Worm (Caenorhabditis elegans): ENCODE results near the gene C16D9.8.

The C16D9.8 gene

ce11 chrV:8250208-8250607, 13.2 kb downstream of the C16D9.8 start, which contains the start of gene C16D9.6:
C16D9.6 (minus strand) TSS chrV:8250308.
- TF ChIP-seq unc-62 (GFP tag; optimal IDR thresholded peaks at IDR 0.05), result no peak

DNA sequence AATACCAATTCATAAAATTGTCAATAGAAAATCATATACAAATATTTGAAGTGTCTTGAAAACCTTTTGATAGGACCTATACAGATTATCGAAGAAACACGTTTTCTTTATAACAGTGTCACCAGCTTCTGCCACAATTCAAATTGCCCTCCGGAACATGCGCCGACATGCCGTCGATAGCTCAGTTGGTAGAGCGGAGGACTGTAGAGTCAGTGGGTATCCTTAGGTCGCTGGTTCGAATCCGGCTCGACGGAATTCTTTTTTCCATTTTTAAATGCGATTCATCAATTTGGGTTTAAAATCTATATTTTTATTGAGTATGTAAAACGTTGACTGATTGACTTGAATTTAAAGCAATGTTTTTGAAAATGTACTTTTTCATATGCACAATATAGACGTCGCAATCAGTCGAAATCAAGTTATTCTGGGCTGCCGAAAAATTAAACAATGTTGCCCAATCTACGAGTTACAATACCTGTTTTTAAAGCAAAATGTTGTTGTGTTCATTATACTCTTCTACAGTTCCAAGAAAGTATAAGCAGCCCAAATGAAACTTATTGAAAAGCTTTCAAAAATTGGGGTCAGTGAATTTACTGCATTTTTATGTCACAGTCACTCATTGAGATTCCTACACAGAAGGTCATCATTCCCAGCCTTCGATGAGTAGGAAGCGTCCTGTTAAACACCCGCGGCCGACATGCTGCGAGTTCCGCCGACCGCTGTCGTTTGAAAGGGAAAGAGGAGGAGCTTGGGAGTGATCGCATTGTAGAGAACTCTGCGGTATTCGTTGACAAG, 15.9 kb downstream of the C16D9.8 start:
- TF ChIP-seq unc-62 (GFP tag; optimal IDR thresholded peaks at IDR 0.05), result no peak

ce11 chrV:8245457-8245856, 17.9 kb downstream of the C16D9.8 start, which contains the start of gene C16D9.5:
C16D9.5 (minus strand) TSS chrV:8245557.
- no peak for TF ChIP-seq unc-62 (GFP tag; optimal IDR thresholded peaks at IDR 0.05)

ce11 chrV:8243201-8243600, 20.2 kb downstream of the C16D9.8 start:
- TF ChIP-seq unc-62 (GFP tag; optimal IDR thresholded peaks at IDR 0.05), result no peak

- TF ChIP-seq unc-62 (GFP tag; optimal IDR thresholded peaks at IDR 0.05), result no peak
Measured at ce11 chrV:8242798-8243197, 20.6 kb downstream of the C16D9.8 start, which contains the start of gene C16D9.4. C16D9.4 (minus strand) TSS chrV:8242898.

DNA sequence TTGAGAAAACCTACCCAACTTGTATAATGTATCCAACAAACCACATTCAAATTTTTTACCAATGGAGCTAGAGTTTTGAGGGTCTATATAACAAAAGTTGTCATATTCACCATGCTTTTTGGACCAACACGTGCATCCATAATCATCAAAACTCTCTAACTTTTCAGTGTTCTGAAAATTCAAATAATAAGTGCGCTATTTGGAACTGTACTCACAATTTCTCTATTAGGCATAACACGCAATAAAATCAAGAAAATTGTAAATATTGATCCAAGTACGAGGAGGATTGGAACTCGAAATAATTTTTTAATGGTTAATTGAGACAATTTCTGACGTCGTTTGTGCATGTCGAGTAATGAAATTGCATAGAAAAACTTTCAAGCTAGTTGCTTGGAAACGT, 23.4 kb downstream of the C16D9.8 start, which contains the start of gene C16D9.3:
Gene C16D9.3, minus strand, starts transcription at position 101 of the 400 bp plus-strand sequence.
- no peak for TF ChIP-seq unc-62 (GFP tag; optimal IDR thresholded peaks at IDR 0.05)

- TF ChIP-seq unc-62 (GFP tag; optimal IDR thresholded peaks at IDR 0.05), result no peak
Measured at ce11 chrV:8238290-8238689, 25.1 kb downstream of the C16D9.8 start, which contains the start of gene rol-3. rol-3 (minus strand) TSS chrV:8238409.

DNA sequence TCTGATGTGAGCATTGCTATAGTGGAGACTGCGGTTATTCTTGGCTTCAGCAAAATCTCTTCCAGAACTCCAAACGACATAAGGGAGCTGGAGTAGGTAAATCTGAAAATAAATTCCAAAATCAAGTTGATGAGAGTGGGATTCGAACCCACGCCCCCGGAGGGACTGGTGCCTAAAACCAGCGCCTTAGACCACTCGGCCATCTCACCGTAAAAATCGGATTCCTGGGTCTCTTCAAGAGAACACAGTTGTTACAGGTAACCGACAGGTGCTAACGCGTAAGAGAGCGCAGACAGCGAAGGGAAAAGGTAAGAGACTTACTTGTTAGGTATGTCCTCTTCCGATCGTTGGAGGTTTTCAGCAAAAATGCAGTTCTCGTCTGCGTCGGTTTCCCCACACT, 28.0 kb downstream of the C16D9.8 start:
- TF ChIP-seq unc-62 (GFP tag; optimal IDR thresholded peaks at IDR 0.05), result no peak

ce11 chrV:8230056-8230455, 33.3 kb downstream of the C16D9.8 start:
- TF ChIP-seq unc-62 (GFP tag; optimal IDR thresholded peaks at IDR 0.05), result no peak

ce11 chrV:8228712-8229119, 34.6 kb downstream of the C16D9.8 start:
- TF ChIP-seq unc-62 (GFP tag; optimal IDR thresholded peaks at IDR 0.05), result no peak

ce11 chrV:8226812-8227211, 36.6 kb downstream of the C16D9.8 start, which contains the start of gene K07C11.10:
K07C11.10 (minus strand) TSS chrV:8226912.
- TF ChIP-seq unc-62 (GFP tag; optimal IDR thresholded peaks at IDR 0.05), result no peak

DNA sequence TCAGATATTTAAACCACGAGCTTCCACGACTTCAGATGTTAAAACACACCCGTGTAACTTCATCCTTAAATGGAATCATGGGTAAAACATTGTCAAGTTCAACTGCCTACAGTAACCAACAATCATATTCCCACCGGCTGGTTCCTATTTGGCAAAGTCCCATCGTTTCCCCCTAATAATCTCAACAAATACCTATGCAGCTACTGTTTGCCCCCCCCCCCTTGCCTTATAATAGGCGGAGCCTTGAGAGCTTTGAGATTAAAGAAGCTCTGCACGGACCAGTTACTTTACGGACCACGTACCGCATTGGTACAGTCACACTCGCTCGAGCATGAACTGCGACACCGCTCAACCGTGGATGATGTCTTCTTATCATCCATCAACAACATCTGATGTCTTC, 38.7 kb downstream of the C16D9.8 start, which contains the start of gene pax-1:
Gene pax-1, plus strand, starts transcription at position 301 of the 400 bp plus-strand sequence.
- no peak for TF ChIP-seq unc-62 (GFP tag; optimal IDR thresholded peaks at IDR 0.05)

- no peak for TF ChIP-seq unc-62 (GFP tag; optimal IDR thresholded peaks at IDR 0.05)
Measured at ce11 chrV:8223417-8223816, 39.9 kb downstream of the C16D9.8 start.

ce11 chrV:8221083-8221538, 42.3 kb downstream of the C16D9.8 start, which contains the start of the genes cogc-6 and air-1:
cogc-6 (minus strand) TSS chrV:8221316.
air-1 (plus strand) TSS chrV:8221488.
- no peak for TF ChIP-seq unc-62 (GFP tag; optimal IDR thresholded peaks at IDR 0.05)

ce11 chrV:8219550-8219949, 43.8 kb downstream of the C16D9.8 start:
- no peak for TF ChIP-seq unc-62 (GFP tag; optimal IDR thresholded peaks at IDR 0.05)

DNA sequence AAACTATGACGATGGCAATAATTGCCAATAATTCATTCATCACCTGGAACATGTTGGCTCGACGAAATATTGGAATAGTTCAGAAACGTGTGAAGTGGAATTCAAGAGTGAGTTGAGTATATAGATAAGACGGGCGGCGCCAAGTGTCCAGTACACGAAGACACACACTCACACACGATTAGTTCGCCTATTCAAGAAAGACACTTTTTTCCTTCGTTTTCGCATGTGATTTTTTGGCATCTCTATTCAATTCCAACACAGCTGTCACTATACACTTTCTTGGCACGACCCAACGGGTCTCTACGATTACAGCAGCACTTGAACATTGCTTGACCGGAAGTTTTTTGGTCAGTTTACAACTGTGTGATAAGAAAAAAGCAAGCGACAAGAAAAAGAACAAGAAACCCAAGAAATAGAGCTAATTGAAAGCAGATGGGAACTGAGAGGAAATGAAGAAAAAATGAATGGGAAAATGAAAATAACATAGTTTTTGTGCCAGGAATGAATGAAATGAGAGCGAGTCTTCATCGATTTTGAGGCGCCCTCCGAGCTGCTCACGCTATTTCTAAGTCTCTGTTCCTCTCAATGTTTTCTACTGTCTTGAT, 45.6 kb downstream of the C16D9.8 start, which contains the start of gene K07C11.8:
Gene K07C11.8, minus strand, starts transcription at position 224 of the 605 bp plus-strand sequence.
- TF ChIP-seq unc-62 (GFP tag; optimal IDR thresholded peaks at IDR 0.05), result no peak
